Worm (Caenorhabditis elegans) whole organism, L4 larva: ENCODE measurements around the gene C05D11.5.
A peak's percentile ranks its signal among the peaks of the same experiment; 100 is the strongest.

ENCODE experiments used
- F26F4.8 ChIP-seq: fragments of 200-800 bp; sonication (Bioruptor generic); conservative IDR thresholded peaks from 2 replicates; pipeline ENCODE4 v1.3.6; 2022; ENCODE audit warnings: missing genetic modification characterization, missing compliant biosample characterization
- F44E2.7 ChIP-seq: fragments of 200-800 bp; sonication (Bioruptor generic); IDR thresholded peaks from 2 replicates; pipeline ENCODE4 v2.1.2; 2022; ENCODE audit warnings: missing genetic modification characterization, missing compliant biosample characterization
- T20F7.1 ChIP-seq: fragments of 200-800 bp; sonication (Bioruptor generic); optimal IDR thresholded peaks from 2 replicates; lab custom pipeline; 2018; ENCODE audit warnings: mild to moderate bottlenecking, missing genetic modification characterization, missing compliant biosample characterization
- T26A8.4 ChIP-seq: fragments of 200-800 bp; sonication (Bioruptor generic); IDR thresholded peaks from 2 replicates; pipeline ENCODE4 v1.3.6; 2022; ENCODE audit warnings: missing genetic modification characterization, missing compliant biosample characterization
- Y105C5A.15 ChIP-seq: fragments of 200-800 bp; sonication (Bioruptor generic); IDR thresholded peaks from 2 replicates; pipeline ENCODE4 v1.3.6; 2022; ENCODE audit warnings: missing genetic modification characterization, missing compliant biosample characterization
- ZK337.2 ChIP-seq: fragments of 200-800 bp; sonication (Bioruptor generic); IDR thresholded peaks from 2 replicates; pipeline ENCODE4 v1.3.6; 2022; ENCODE audit warnings: missing genetic modification reagents, missing genetic modification characterization, missing compliant biosample characterization
- ZK546.5 ChIP-seq, 2 experiments: sonication (generic microtip); optimal IDR thresholded peaks; 2 replicates each; lab custom pipeline; 2017; ENCODE audit warnings: missing biosample characterization in 2 of 2, missing genetic modification characterization in 2 of 2
- aha-1 ChIP-seq: fragments of 150-350 bp; peaks from one replicate; lab custom pipeline; 2014; ENCODE audit warnings: missing biosample characterization, missing genetic modification characterization
- aly-2 ChIP-seq: sonication (generic microtip); optimal IDR thresholded peaks from 2 replicates; lab custom pipeline; 2018; ENCODE audit warnings: missing biosample characterization, missing genetic modification characterization
- ama-1 ChIP-seq: fragments of 150-350 bp; optimal IDR thresholded peaks from 2 replicates; lab custom pipeline; 2014; ENCODE audit warnings: inconsistent platforms, mixed read lengths
- arid-1 ChIP-seq: fragments of 200-800 bp; sonication (Bioruptor generic); conservative IDR thresholded peaks from 2 replicates; pipeline ENCODE4 v1.3.6; 2022; ENCODE audit warnings: missing genetic modification reagents, missing genetic modification characterization, missing compliant biosample characterization
- attf-4 ChIP-seq: sonication (generic microtip); optimal IDR thresholded peaks from 3 replicates; lab custom pipeline; 2017; ENCODE audit warnings: missing biosample characterization, missing genetic modification characterization
- ceh-32 ChIP-seq: sonication (generic microtip); optimal IDR thresholded peaks from 2 replicates; lab custom pipeline; 2016; ENCODE audit warnings: mild to moderate bottlenecking, missing genetic modification characterization, missing compliant biosample characterization; ENCODE audit not compliant: poor library complexity
- ceh-44 ChIP-seq: fragments of 200-800 bp; sonication (Bioruptor generic); IDR thresholded peaks from 2 replicates; pipeline ENCODE4 v1.3.6; 2022; ENCODE audit warnings: missing genetic modification reagents, missing genetic modification characterization, missing compliant biosample characterization
- ceh-62 ChIP-seq: sonication (generic microtip); optimal IDR thresholded peaks from 2 replicates; lab custom pipeline; 2017; ENCODE audit warnings: missing biosample characterization, missing genetic modification characterization
- ceh-82 ChIP-seq: sonication (generic microtip); optimal IDR thresholded peaks from 2 replicates; lab custom pipeline; 2017; ENCODE audit warnings: missing biosample characterization, missing genetic modification characterization
- daf-16 ChIP-seq, 3 experiments: sonication (generic microtip); optimal IDR thresholded peaks; 2 replicates each; lab custom pipeline; 2016 to 2017; ENCODE audit warnings: missing genetic modification characterization in 3 of 3, missing genetic modification reagents in 3 of 3, mild to moderate bottlenecking in 2 of 3, missing compliant biosample characterization in 2 of 3, missing biosample characterization in 1 of 3, moderate library complexity in 1 of 3
- daf-19 ChIP-seq: fragments of 200-800 bp; sonication (Bioruptor generic); conservative IDR thresholded peaks from 2 replicates; pipeline ENCODE4 v1.3.6; 2022; ENCODE audit warnings: missing genetic modification characterization, missing compliant biosample characterization
- daf-8 ChIP-seq: fragments of 200-800 bp; sonication (Bioruptor generic); IDR thresholded peaks from 2 replicates; pipeline ENCODE4 v1.3.6; 2022; ENCODE audit warnings: missing genetic modification characterization, missing compliant biosample characterization
- dmd-6 ChIP-seq: fragments of 200-800 bp; sonication (Bioruptor generic); IDR thresholded peaks from 2 replicates; pipeline ENCODE4 v1.3.6; 2022; ENCODE audit warnings: missing genetic modification reagents, missing genetic modification characterization, missing compliant biosample characterization
- dmd-8 ChIP-seq: fragments of 200-800 bp; sonication (Bioruptor generic); IDR thresholded peaks from 2 replicates; pipeline ENCODE4 v1.3.6; 2022; ENCODE audit warnings: missing genetic modification characterization, missing compliant biosample characterization
- dve-1 ChIP-seq: sonication (generic microtip); optimal IDR thresholded peaks from 2 replicates; lab custom pipeline; 2017; ENCODE audit warnings: antibody characterized with exemption, mild to moderate bottlenecking, missing genetic modification characterization, missing compliant biosample characterization; ENCODE audit not compliant: insufficient read depth
- egl-27 ChIP-seq: sonication (generic microtip); optimal IDR thresholded peaks from 3 replicates; lab custom pipeline; 2017; ENCODE audit warnings: missing biosample characterization, missing genetic modification reagents, missing genetic modification characterization
- egl-43 ChIP-seq: fragments of 200-800 bp; sonication (Bioruptor generic); IDR thresholded peaks from 2 replicates; pipeline ENCODE4 v1.3.6; 2022; ENCODE audit warnings: missing genetic modification reagents, missing genetic modification characterization, missing compliant biosample characterization
- fos-1 ChIP-seq: fragments of 150-350 bp; optimal IDR thresholded peaks from 2 replicates; lab custom pipeline; 2014; ENCODE audit warnings: missing biosample characterization, missing genetic modification characterization
- hif-1 ChIP-seq, 2 experiments: sonication (generic microtip); optimal IDR thresholded peaks; 2 replicates each; lab custom pipeline; 2016 to 2017; ENCODE audit warnings: missing compliant biosample characterization in 2 of 2, missing genetic modification characterization in 2 of 2, missing genetic modification reagents in 2 of 2, missing genotype in 2 of 2, mild to moderate bottlenecking in 1 of 2
- hlh-30 ChIP-seq: sonication (generic microtip); optimal IDR thresholded peaks from 2 replicates; lab custom pipeline; 2017; ENCODE audit warnings: antibody characterized with exemption, mild to moderate bottlenecking, missing genetic modification characterization, missing compliant biosample characterization; ENCODE audit not compliant: insufficient read depth
- hmg-1.1 ChIP-seq: fragments of 200-800 bp; sonication (Bioruptor generic); IDR thresholded peaks from 2 replicates; pipeline ENCODE4 v1.3.6; 2022; ENCODE audit warnings: missing genetic modification reagents, missing genetic modification characterization, missing compliant biosample characterization
- lin-13 ChIP-seq: fragments of 150-350 bp; optimal IDR thresholded peaks from 2 replicates; lab custom pipeline; 2014; ENCODE audit warnings: missing biosample characterization, missing genetic modification reagents, missing genetic modification characterization
- lin-29 ChIP-seq: fragments of 200-800 bp; sonication (Bioruptor generic); IDR thresholded peaks from 2 replicates; pipeline ENCODE4 v1.3.6; 2022; ENCODE audit warnings: missing genetic modification reagents, missing genetic modification characterization, missing compliant biosample characterization
- lin-38 ChIP-seq: fragments of 200-800 bp; sonication (Bioruptor generic); IDR thresholded peaks from 2 replicates; pipeline ENCODE4 v1.3.6; 2022; ENCODE audit warnings: missing genetic modification reagents, missing genetic modification characterization, missing compliant biosample characterization
- lsy-2 ChIP-seq, 2 experiments: fragments of 150-350 bp in 1 of 2; sonication (generic microtip) in 1 of 2; optimal IDR thresholded peaks; 2 replicates each; lab custom pipeline; 2014 to 2017; ENCODE audit warnings: missing biosample characterization in 2 of 2, missing genetic modification characterization in 2 of 2
- mdl-1 ChIP-seq, 2 experiments: fragments of 150-350 bp in 1 of 2; sonication (generic microtip) in 1 of 2; optimal IDR thresholded peaks; 2 replicates each; lab custom pipeline; 2014 to 2017; ENCODE audit warnings: missing biosample characterization in 2 of 2, missing genetic modification characterization in 2 of 2
- mep-1 ChIP-seq: fragments of 150-350 bp; sonication (generic microtip); optimal IDR thresholded peaks from 3 replicates; lab custom pipeline; 2014; ENCODE audit warnings: missing biosample characterization, missing genetic modification characterization
- mes-2 ChIP-seq: sonication (generic microtip); optimal IDR thresholded peaks from 2 replicates; lab custom pipeline; 2016; ENCODE audit warnings: missing genotype, mild to moderate bottlenecking, missing genetic modification characterization, missing compliant biosample characterization; ENCODE audit not compliant: poor library complexity, severe bottlenecking
- nhr-48 ChIP-seq: sonication (generic microtip); optimal IDR thresholded peaks from 2 replicates; lab custom pipeline; 2016; ENCODE audit warnings: mild to moderate bottlenecking, missing genetic modification characterization, missing compliant biosample characterization
- nhr-77 ChIP-seq: fragments of 150-350 bp; optimal IDR thresholded peaks from 2 replicates; lab custom pipeline; 2014; ENCODE audit warnings: missing biosample characterization, missing genetic modification characterization
- saeg-2 ChIP-seq: fragments of 200-800 bp; sonication (Bioruptor generic); IDR thresholded peaks from 2 replicates; pipeline ENCODE4 v1.3.6; 2022; ENCODE audit warnings: missing genetic modification reagents, missing genetic modification characterization, missing compliant biosample characterization
- sdz-12 ChIP-seq: fragments of 200-800 bp; sonication (Bioruptor generic); optimal IDR thresholded peaks from 2 replicates; lab custom pipeline; 2018; ENCODE audit warnings: mild to moderate bottlenecking, missing genetic modification characterization, missing compliant biosample characterization
- snpc-4 ChIP-seq: fragments of 150-350 bp; optimal IDR thresholded peaks from 2 replicates; lab custom pipeline; 2014; ENCODE audit warnings: missing biosample characterization, missing genetic modification characterization
- spr-3 ChIP-seq: fragments of 200-800 bp; sonication (Bioruptor generic); optimal IDR thresholded peaks from 2 replicates; lab custom pipeline; 2018; ENCODE audit warnings: mild to moderate bottlenecking, missing genetic modification characterization, missing compliant biosample characterization
- unc-39 ChIP-seq: sonication (generic microtip); optimal IDR thresholded peaks from 2 replicates; lab custom pipeline; 2017; ENCODE audit warnings: missing biosample characterization, missing genetic modification characterization
- unc-62 ChIP-seq, 3 experiments: fragments of 150-350 bp in 1 of 3; sonication (generic microtip); optimal IDR thresholded peaks in 2 of 3; peaks in 1 of 3; 1 replicate in 1 of 3; 2 replicates in 2 of 3; lab custom pipeline; 2014 to 2017; ENCODE audit warnings: missing biosample characterization in 3 of 3, missing genetic modification characterization in 3 of 3, missing genetic modification reagents in 3 of 3, missing genotype in 1 of 3
- vab-7 ChIP-seq: fragments of 200-800 bp; sonication (Bioruptor generic); IDR thresholded peaks from 2 replicates; pipeline ENCODE4 v1.3.6; 2022; ENCODE audit warnings: missing genetic modification reagents, missing genetic modification characterization, missing compliant biosample characterization
- ztf-7 ChIP-seq: fragments of 150-350 bp; optimal IDR thresholded peaks from 2 replicates; lab custom pipeline; 2014; ENCODE audit warnings: missing biosample characterization, missing genetic modification characterization

Gene C05D11.5

ce11 chrIII:6380472-6380871 lies 31.3 kb downstream of the C05D11.5 start, which contains the start of gene C16A3.5:
Gene C16A3.5, plus strand, starts transcription at chrIII:6380772.
- TF ChIP-seq ceh-62 (tag; lab: Kevin White, UChicago) (no peak), ama-1 (lab: Kevin White, UChicago) (peak; percentile 55)

DNA sequence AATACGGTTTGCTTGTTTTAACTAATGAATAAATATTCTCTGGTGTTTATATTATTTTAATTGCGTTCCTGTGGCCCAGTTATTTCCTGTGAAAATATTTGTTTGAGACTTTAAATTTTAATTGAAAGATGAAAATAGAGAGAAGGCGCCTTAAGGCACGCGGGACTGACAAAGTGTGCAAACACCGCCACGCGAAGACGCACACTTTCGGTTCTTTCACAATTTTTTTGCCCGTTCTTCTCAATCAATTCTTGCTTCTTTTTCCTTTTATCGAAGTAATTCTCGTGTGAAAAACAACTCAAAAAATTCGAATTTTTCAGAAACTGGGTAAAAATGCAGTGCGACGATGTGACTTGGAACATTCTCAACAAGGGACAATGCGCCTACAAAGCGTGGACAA lies 32.7 kb downstream of the C05D11.5 start, which contains the start of gene C16A3.6:
C16A3.6 (plus strand) TSS at position 84 of the 400 bp plus-strand sequence.
- TF ChIP-seq hif-1 (tag; optimal IDR thresholded peaks at IDR 0.05; lab: Kevin White, UChicago) (no peak), ZK337.2 (GFP tag; lab: Robert Waterston, UW) (no peak), mes-2 (tag; lab: Kevin White, UChicago) (peak; percentile 72), lsy-2 (tag; optimal IDR thresholded peaks at IDR 0.05; lab: Kevin White, UChicago) (peak in 1 of 2 experiments; percentile 72), arid-1 (GFP tag; lab: Robert Waterston, UW) (0 out of 2 replicates have a peak, but pooled peaks have one; percentile 33), vab-7 (GFP tag; lab: Robert Waterston, UW) (no peak), daf-16 (GFP tag; optimal IDR thresholded peaks at IDR 0.05; lab: Kevin White, UChicago) (no peak), daf-16 (tag; optimal IDR thresholded peaks at IDR 0.05; lab: Kevin White, UChicago) (peak; percentile 15), dve-1 (tag; lab: Kevin White, UChicago) (peak; percentile 4), hlh-30 (tag; lab: Kevin White, UChicago) (peak; percentile 75), mep-1 (tag; lab: Kevin White, UChicago) (peak; percentile 22), mdl-1 (tag; optimal IDR thresholded peaks at IDR 0.05; lab: Kevin White, UChicago) (peak in 1 of 2 experiments; percentile 26), T26A8.4 (GFP tag; lab: Robert Waterston, UW) (0 out of 2 replicates have a peak, but pooled peaks have one; percentile 31), nhr-48 (tag; lab: Kevin White, UChicago) (peak; percentile 3), aly-2 (tag; lab: Kevin White, UChicago) (no peak), ztf-7 (tag; lab: Kevin White, UChicago) (no peak), T20F7.1 (GFP tag; lab: Kevin White, UChicago) (no peak), hmg-1.1 (GFP tag; lab: Robert Waterston, UW) (peak; percentile 54), lin-38 (peak; percentile 66), Y105C5A.15 (no peak), nhr-77 (tag; lab: Kevin White, UChicago) (no peak), fos-1 (tag; lab: Kevin White, UChicago) (no peak), ama-1 (lab: Kevin White, UChicago) (peak; percentile 32), ceh-44 (GFP tag; lab: Robert Waterston, UW) (no peak), aha-1 (tag; lab: Kevin White, UChicago) (peak; percentile 1), unc-62 (GFP tag; optimal IDR thresholded peaks at IDR 0.05 in 1 of 2; lab: Kevin White, UChicago) (peak in 1 of 2 experiments; percentile 71), unc-62 (tag; optimal IDR thresholded peaks at IDR 0.05; lab: Kevin White, UChicago) (no peak), daf-19 (GFP tag; lab: Robert Waterston, UW) (0 out of 2 replicates have a peak, but pooled peaks have one; percentile 23), spr-3 (GFP tag; lab: Kevin White, UChicago) (no peak)
- TF ChIP-seq, all 104 proteins: peak for 16

DNA sequence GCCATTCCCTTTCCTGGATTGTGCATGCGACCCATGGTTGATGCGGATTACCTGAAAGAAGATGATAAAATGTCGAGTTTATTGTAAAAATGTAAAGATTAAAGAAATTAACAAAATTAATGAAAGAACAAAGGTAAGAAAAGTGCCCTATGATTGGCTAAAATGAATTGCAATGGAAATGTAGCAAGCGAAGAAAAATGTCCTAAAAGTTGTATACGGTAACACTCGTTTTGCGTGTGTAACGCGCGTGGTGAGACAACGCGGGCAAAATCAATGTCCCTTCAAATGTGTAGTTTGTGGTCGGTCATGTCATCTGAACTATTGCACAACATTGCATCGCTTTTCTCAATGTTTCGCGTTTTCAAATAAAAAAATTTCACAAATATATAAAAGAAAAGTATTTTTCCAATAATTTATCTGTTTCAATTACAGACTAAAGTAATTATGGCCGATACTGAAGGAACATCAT lies 36.8 kb downstream of the C05D11.5 start, which contains the start of the genes rps-13 and nfx-1:
rps-13 (minus strand) TSS at position 51 of the 469 bp plus-strand sequence.
nfx-1 (plus strand) TSS at position 433 of the 469 bp plus-strand sequence.
- TF ChIP-seq dmd-8 (no peak), ceh-62 (tag; lab: Kevin White, UChicago) (no peak), egl-43 (GFP tag; lab: Robert Waterston, UW) (no peak), nhr-77 (tag; lab: Kevin White, UChicago) (peak; percentile 91), ceh-82 (tag; lab: Kevin White, UChicago) (no peak), dmd-6 (0 out of 2 replicates have a peak, but pooled peaks have one; percentile 16), lin-13 (GFP tag; lab: Kevin White, UChicago) (peak; percentile 78), F44E2.7 (GFP tag; lab: Robert Waterston, UW) (no peak), nhr-48 (tag; lab: Kevin White, UChicago) (no peak), F26F4.8 (GFP tag; lab: Robert Waterston, UW) (no peak), attf-4 (no peak), unc-62 (GFP tag; optimal IDR thresholded peaks at IDR 0.05 in 1 of 2; lab: Kevin White, UChicago) (peak in 1 of 2 experiments; percentile 90), unc-62 (tag; optimal IDR thresholded peaks at IDR 0.05; lab: Kevin White, UChicago) (no peak), daf-8 (GFP tag; lab: Robert Waterston, UW) (no peak), ceh-44 (GFP tag; lab: Robert Waterston, UW) (no peak), ceh-32 (tag; lab: Kevin White, UChicago) (no peak), egl-27 (tag; lab: Kevin White, UChicago) (no peak), lin-29 (GFP tag; lab: Robert Waterston, UW) (no peak), saeg-2 (GFP tag; lab: Robert Waterston, UW) (no peak), mep-1 (tag; lab: Kevin White, UChicago) (peak; percentile 85), ZK546.5 (tag; optimal IDR thresholded peaks at IDR 0.05; lab: Kevin White, UChicago) (no peak), sdz-12 (GFP tag; lab: Kevin White, UChicago) (no peak), unc-39 (tag; lab: Kevin White, UChicago) (no peak), snpc-4 (no peak)
